Fruit fly (Drosophila melanogaster) whole organism, embryonic: Measurements from ENCODE around the gene RpL10.
A peak's percentile ranks its signal among the peaks of the same experiment; 100 is the strongest.

ENCODE experiments used
- CG10462 ChIP-seq: fragments of 200-800 bp; sonication (Bioruptor generic); optimal IDR thresholded peaks from 2 replicates; lab custom pipeline; 2016; ENCODE audit warnings: missing biosample characterization, missing genetic modification characterization
- CG11398 ChIP-seq: fragments of 200-800 bp; sonication (Bioruptor generic); optimal IDR thresholded peaks from 2 replicates; lab custom pipeline; 2016; ENCODE audit warnings: missing biosample characterization, missing genetic modification characterization
- CG12071 ChIP-seq: fragments of 200-800 bp; sonication (Bioruptor generic); optimal IDR thresholded peaks from 3 replicates; lab custom pipeline; 2018; ENCODE audit warnings: missing biosample characterization, mild to moderate bottlenecking, missing genetic modification characterization
- CG12769 ChIP-seq: fragments of 200-800 bp; sonication (Bioruptor generic); optimal IDR thresholded peaks from 2 replicates; lab custom pipeline; 2019; ENCODE audit warnings: missing biosample characterization, mild to moderate bottlenecking, missing genetic modification characterization, moderate library complexity
- CG13624 ChIP-seq: fragments of 200-800 bp; sonication (Bioruptor generic); optimal IDR thresholded peaks from 2 replicates; lab custom pipeline; 2016; ENCODE audit warnings: missing biosample characterization, missing genetic modification characterization
- CG13894 ChIP-seq: fragments of 200-800 bp; sonication (Bioruptor generic); optimal IDR thresholded peaks from 3 replicates; lab custom pipeline; 2018; ENCODE audit warnings: missing biosample characterization, mild to moderate bottlenecking, missing genetic modification characterization, moderate library complexity
- CG15011 ChIP-seq: fragments of 200-800 bp; sonication (Bioruptor generic); optimal IDR thresholded peaks from 3 replicates; lab custom pipeline; 2018; ENCODE audit warnings: missing biosample characterization, mild to moderate bottlenecking, missing genetic modification characterization
- CG1603 ChIP-seq: fragments of 200-800 bp; sonication (Bioruptor generic); optimal IDR thresholded peaks from 2 replicates; lab custom pipeline; 2019; ENCODE audit warnings: missing biosample characterization, mild to moderate bottlenecking, missing genetic modification characterization, moderate library complexity
- CG16813 ChIP-seq: fragments of 200-800 bp; sonication (Bioruptor generic); IDR thresholded peaks from 3 replicates; pipeline ENCODE4 v1.3.6; 2022; ENCODE audit warnings: missing biosample characterization, missing genetic modification characterization; ENCODE audit not compliant: partially characterized antibody
- CG17328 ChIP-seq: fragments of 200-800 bp; sonication (Bioruptor generic); IDR thresholded peaks from 2 replicates; pipeline ENCODE4 v1.3.6; 2022; ENCODE audit warnings: missing biosample characterization, missing genetic modification characterization
- CG17385 ChIP-seq: fragments of 200-800 bp; sonication (Bioruptor generic); optimal IDR thresholded peaks from 3 replicates; lab custom pipeline; 2018; ENCODE audit warnings: missing biosample characterization, mild to moderate bottlenecking, missing genetic modification characterization
- CG2889 ChIP-seq: fragments of 200-800 bp; sonication (Bioruptor generic); IDR thresholded peaks from 3 replicates; pipeline ENCODE4 v1.3.6; 2022; ENCODE audit warnings: missing biosample characterization, missing genetic modification characterization
- CG31441 ChIP-seq: fragments of 200-800 bp; sonication (Bioruptor generic); IDR thresholded peaks from 2 replicates; pipeline ENCODE4 v1.3.6; 2022; ENCODE audit warnings: missing biosample characterization, missing genetic modification characterization
- CG32772 ChIP-seq: fragments of 200-800 bp; sonication (Bioruptor generic); IDR thresholded peaks from 2 replicates; pipeline ENCODE4 v1.3.6; 2022; ENCODE audit warnings: missing biosample characterization, missing genetic modification characterization
- CG3407 ChIP-seq: fragments of 200-800 bp; sonication (Bioruptor generic); optimal IDR thresholded peaks from 2 replicates; lab custom pipeline; 2018; ENCODE audit warnings: missing biosample characterization, mild to moderate bottlenecking, missing genetic modification characterization
- CG42726 ChIP-seq: fragments of 200-800 bp; sonication (Bioruptor generic); IDR thresholded peaks from 2 replicates; pipeline ENCODE4 v1.3.6; 2022; ENCODE audit warnings: missing biosample characterization, missing genetic modification characterization; ENCODE audit not compliant: partially characterized antibody
- CG43689 ChIP-seq: fragments of 200-800 bp; sonication (Bioruptor generic); IDR thresholded peaks from 2 replicates; pipeline ENCODE4 v1.3.6; 2022; ENCODE audit warnings: missing biosample characterization, missing genetic modification characterization
- CG4424 ChIP-seq: fragments of 200-800 bp; sonication (Bioruptor generic); optimal IDR thresholded peaks from 3 replicates; lab custom pipeline; 2016; ENCODE audit warnings: missing biosample characterization, missing genetic modification characterization
- CG4854 ChIP-seq: fragments of 200-800 bp; sonication (Bioruptor generic); optimal IDR thresholded peaks from 2 replicates; lab custom pipeline; 2016; ENCODE audit warnings: missing biosample characterization, missing genetic modification characterization, inconsistent platforms
- CG7357 ChIP-seq: fragments of 200-800 bp; sonication (Bioruptor generic); IDR thresholded peaks from 3 replicates; pipeline ENCODE4 v1.3.6; 2022; ENCODE audit warnings: missing biosample characterization, missing genetic modification characterization
- CG7556 ChIP-seq: fragments of 200-800 bp; sonication (Bioruptor generic); optimal IDR thresholded peaks from 2 replicates; lab custom pipeline; 2017; ENCODE audit warnings: missing biosample characterization, mild to moderate bottlenecking, missing genetic modification characterization
- Camta ChIP-seq: fragments of 200-800 bp; sonication (Bioruptor generic); optimal IDR thresholded peaks from 2 replicates; lab custom pipeline; 2016; ENCODE audit warnings: missing biosample characterization, missing genetic modification characterization
- D ChIP-seq, 2 experiments: fragments of 200-800 bp in 1 of 2; fragments of >200 bp in 1 of 2; sonication (Bioruptor generic) in 1 of 2; optimal IDR thresholded peaks; 2 replicates in 1 of 2; 3 replicates in 1 of 2; lab custom pipeline; 2017; ENCODE audit warnings: mild to moderate bottlenecking in 1 of 2, missing biosample characterization in 1 of 2, missing genetic modification characterization in 1 of 2, missing genetic modification reagents in 1 of 2
- H2.0 ChIP-seq: fragments of 200-800 bp; sonication (Bioruptor generic); IDR thresholded peaks from 2 replicates; pipeline ENCODE4 v1.3.6; 2022; ENCODE audit warnings: missing biosample characterization, missing genetic modification characterization
- Hr78 ChIP-seq, 2 experiments: fragments of 200-800 bp in 1 of 2; fragments of >200 bp in 1 of 2; sonication (Bioruptor generic) in 1 of 2; optimal IDR thresholded peaks; 2 replicates each; lab custom pipeline; 2017 to 2019; ENCODE audit warnings: missing biosample characterization in 2 of 2, missing genetic modification characterization in 2 of 2, mild to moderate bottlenecking in 1 of 2, moderate library complexity in 1 of 2
- Hsf ChIP-seq: fragments of 200-800 bp; sonication (Bioruptor generic); optimal IDR thresholded peaks from 3 replicates; lab custom pipeline; 2016; ENCODE audit warnings: missing biosample characterization, missing genetic modification characterization
- Lhr ChIP-seq: fragments of 200-800 bp; sonication (Bioruptor generic); optimal IDR thresholded peaks from 3 replicates; lab custom pipeline; 2017; ENCODE audit warnings: mild to moderate bottlenecking, missing biosample characterization, missing genetic modification reagents, missing genetic modification characterization
- Neu2 ChIP-seq: fragments of 200-800 bp; sonication (Bioruptor generic); optimal IDR thresholded peaks from 3 replicates; lab custom pipeline; 2016; ENCODE audit warnings: missing biosample characterization, missing genetic modification characterization, borderline replicate concordance
- Oaz ChIP-seq: fragments of 200-800 bp; sonication (Bioruptor generic); IDR thresholded peaks from 2 replicates; pipeline ENCODE4 v1.3.6; 2022; ENCODE audit warnings: missing biosample characterization, missing genetic modification characterization
- Xrp1 ChIP-seq: fragments of 200-800 bp; sonication (Bioruptor generic); IDR thresholded peaks from 2 replicates; pipeline ENCODE4 v1.3.6; 2022; ENCODE audit warnings: missing biosample characterization, missing genetic modification characterization
- cg ChIP-seq: fragments of 200-800 bp; sonication (Bioruptor generic); optimal IDR thresholded peaks from 3 replicates; lab custom pipeline; 2019; ENCODE audit warnings: missing biosample characterization, mild to moderate bottlenecking, missing genetic modification characterization, moderate library complexity
- chinmo ChIP-seq: fragments of 200-800 bp; sonication (Bioruptor generic); IDR thresholded peaks from 4 replicates; pipeline ENCODE4 v1.3.6; 2022; ENCODE audit warnings: missing biosample characterization, missing genetic modification characterization; ENCODE audit not compliant: partially characterized antibody
- dysf ChIP-seq: fragments of 200-800 bp; sonication (Bioruptor generic); IDR thresholded peaks from 3 replicates; pipeline ENCODE4 v1.3.6; 2022; ENCODE audit warnings: missing biosample characterization, missing genetic modification characterization
- en ChIP-seq: fragments of 200-800 bp; sonication (Bioruptor generic); optimal IDR thresholded peaks from 2 replicates; lab custom pipeline; 2016; ENCODE audit warnings: missing biosample characterization, missing genetic modification characterization
- fd96Cb ChIP-seq: fragments of 200-800 bp; sonication (Bioruptor generic); optimal IDR thresholded peaks from 2 replicates; lab custom pipeline; 2018; ENCODE audit warnings: missing biosample characterization, mild to moderate bottlenecking, missing genetic modification characterization, moderate library complexity
- gcm2 ChIP-seq: fragments of 200-800 bp; sonication (Bioruptor generic); optimal IDR thresholded peaks from 2 replicates; lab custom pipeline; 2016; ENCODE audit warnings: missing biosample characterization, missing genetic modification characterization
- grn ChIP-seq: fragments of 200-800 bp; sonication (Bioruptor generic); optimal IDR thresholded peaks from 3 replicates; lab custom pipeline; 2017; ENCODE audit warnings: missing biosample characterization, missing genetic modification characterization
- gsb ChIP-seq: fragments of 200-800 bp; sonication (Bioruptor generic); IDR thresholded peaks from 2 replicates; pipeline ENCODE4 v1.3.6; 2022; ENCODE audit warnings: missing biosample characterization, missing genetic modification characterization
- ken ChIP-seq: fragments of 200-800 bp; sonication (Bioruptor generic); IDR thresholded peaks from 3 replicates; pipeline ENCODE4 v1.3.6; 2022; ENCODE audit warnings: missing biosample characterization, missing genetic modification characterization
- knrl ChIP-seq: fragments of 200-800 bp; sonication (Bioruptor generic); IDR thresholded peaks from 3 replicates; pipeline ENCODE4 v1.3.6; 2022; ENCODE audit warnings: missing biosample characterization, missing genetic modification characterization; ENCODE audit not compliant: partially characterized antibody
- lola ChIP-seq, 3 experiments: fragments of >200 bp in 2 of 3; fragments of 200-800 bp in 1 of 3; sonication (Bioruptor generic) in 1 of 3; optimal IDR thresholded peaks; 2 replicates each; lab custom pipeline; 2017 to 2019; ENCODE audit warnings: missing biosample characterization in 3 of 3, missing genetic modification characterization in 3 of 3, mild to moderate bottlenecking in 1 of 3, moderate library complexity in 1 of 3
- maf-S ChIP-seq: fragments of 200-800 bp; sonication (Bioruptor generic); optimal IDR thresholded peaks from 2 replicates; lab custom pipeline; 2016; ENCODE audit warnings: missing biosample characterization, missing genetic modification characterization
- otp ChIP-seq: fragments of 200-800 bp; sonication (Bioruptor generic); IDR thresholded peaks from 3 replicates; pipeline ENCODE4, ENCODE4 v1.3.6; 2022; ENCODE audit warnings: missing biosample characterization, missing genetic modification characterization
- p53 ChIP-seq: fragments of 200-800 bp; sonication (Bioruptor generic); optimal IDR thresholded peaks from 2 replicates; lab custom pipeline; 2016; ENCODE audit warnings: missing biosample characterization, missing genetic modification characterization
- pb ChIP-seq: fragments of 200-800 bp; sonication (Bioruptor generic); optimal IDR thresholded peaks from 3 replicates; lab custom pipeline; 2016; ENCODE audit warnings: missing biosample characterization, missing genetic modification characterization
- rib ChIP-seq: fragments of 200-800 bp; sonication (Bioruptor generic); IDR thresholded peaks from 2 replicates; pipeline ENCODE4 v1.3.6; 2022; ENCODE audit warnings: missing biosample characterization, missing genetic modification characterization
- so ChIP-seq: fragments of 200-800 bp; sonication (Bioruptor generic); IDR thresholded peaks from 3 replicates; pipeline ENCODE4 v1.3.6; 2022; ENCODE audit warnings: missing biosample characterization, missing genetic modification characterization
- sqz ChIP-seq: fragments of 200-800 bp; sonication (Bioruptor generic); optimal IDR thresholded peaks from 3 replicates; lab custom pipeline; 2018; ENCODE audit warnings: missing biosample characterization, mild to moderate bottlenecking, missing genetic modification characterization
- tap ChIP-seq: fragments of 200-800 bp; optimal IDR thresholded peaks from 3 replicates; lab custom pipeline; 2019; ENCODE audit warnings: missing biosample characterization, mild to moderate bottlenecking, missing genetic modification characterization, moderate library complexity
- ttk ChIP-seq: fragments of 200-800 bp; sonication (Bioruptor generic); IDR thresholded peaks from 2 replicates; pipeline ENCODE4 v2.1.2; 2022; ENCODE audit warnings: missing biosample characterization, missing genetic modification characterization
- zen ChIP-seq: fragments of 200-800 bp; sonication (Bioruptor generic); optimal IDR thresholded peaks from 3 replicates; lab custom pipeline; 2018; ENCODE audit warnings: missing biosample characterization, mild to moderate bottlenecking, missing genetic modification characterization, moderate library complexity

RpL10 gene

dm6 chr3L:23125736-23126135 lies 30.5 kb upstream of the RpL10 start, which contains the start of gene CG33217 (continued):
- TF ChIP-seq chinmo (GFP tag; lab: Robert Waterston, UW): no peak
- no peak for TF ChIP-seq H2.0 (GFP tag; lab: Robert Waterston, UW)
- no peak for TF ChIP-seq Oaz (GFP tag; lab: Robert Waterston, UW)
- TF ChIP-seq dysf (GFP tag; lab: Robert Waterston, UW): no peak
- TF ChIP-seq ttk (GFP tag; lab: Robert Waterston, UW): no peak
- peak; percentile 37; the same call in 1 of the 2 replicates for TF ChIP-seq CG31441 (GFP tag; lab: Robert Waterston, UW)
- TF ChIP-seq pb (GFP tag; lab: Kevin White, UChicago): no peak
- TF ChIP-seq CG32772 (GFP tag; lab: Robert Waterston, UW): no peak
- TF ChIP-seq Xrp1 (GFP tag; lab: Robert Waterston, UW): no peak
- peak; percentile 64 for TF ChIP-seq zen (tag; lab: Kevin White, UChicago)
- TF ChIP-seq rib (GFP tag; lab: Robert Waterston, UW): no peak
- TF ChIP-seq gsb: no peak
- no peak for TF ChIP-seq CG43689 (GFP tag; lab: Robert Waterston, UW)
- no peak for TF ChIP-seq sqz (GFP tag; lab: Kevin White, UChicago)
- no peak for TF ChIP-seq CG17385 (GFP tag; lab: Kevin White, UChicago)
- no peak for TF ChIP-seq CG7556 (GFP tag; lab: Kevin White, UChicago)
- no peak for TF ChIP-seq CG13894
- no peak for TF ChIP-seq ken (GFP tag; lab: Robert Waterston, UW)
- TF ChIP-seq CG4854 (GFP tag; lab: Kevin White, UChicago): no peak
- TF ChIP-seq CG15011 (GFP tag; lab: Kevin White, UChicago): no peak
- no peak for TF ChIP-seq CG2889 (GFP tag; lab: Robert Waterston, UW)
- TF ChIP-seq fd96Cb (tag; lab: Kevin White, UChicago): no peak
- TF ChIP-seq CG7357 (GFP tag; lab: Robert Waterston, UW): peak; percentile 96
- no peak for TF ChIP-seq Camta (GFP tag; lab: Kevin White, UChicago)
- no peak for TF ChIP-seq CG11398 (GFP tag; lab: Kevin White, UChicago)
- TF ChIP-seq en: no peak
- TF ChIP-seq Hr78 (GFP tag; optimal IDR thresholded peaks at IDR 0.05; lab: Kevin White, UChicago): no peak
- TF ChIP-seq maf-S (GFP tag; lab: Kevin White, UChicago): no peak
- no peak for TF ChIP-seq Hsf (GFP tag; lab: Kevin White, UChicago)
- TF ChIP-seq cg (GFP tag; lab: Kevin White, UChicago): no peak
- TF ChIP-seq CG4424 (GFP tag; lab: Kevin White, UChicago): no peak
- TF ChIP-seq CG3407 (GFP tag; lab: Kevin White, UChicago): no peak
- no peak for TF ChIP-seq p53 (GFP tag; lab: Kevin White, UChicago)
- peak in 1 of 3 experiments; percentile 48 for TF ChIP-seq lola (GFP tag; optimal IDR thresholded peaks at IDR 0.05; lab: Kevin White, UChicago)
- TF ChIP-seq CG12769 (tag; lab: Kevin White, UChicago): no peak
- peak; percentile 98 for TF ChIP-seq CG1603
- no peak for TF ChIP-seq so (GFP tag; lab: Robert Waterston, UW)
- no peak for TF ChIP-seq CG10462
- no peak for TF ChIP-seq CG12071 (GFP tag; lab: Kevin White, UChicago)
- TF ChIP-seq CG17328: no peak
- TF ChIP-seq CG13624 (GFP tag; lab: Kevin White, UChicago): no peak
- TF ChIP-seq CG42726 (GFP tag; lab: Robert Waterston, UW): no peak
- no peak for TF ChIP-seq D (optimal IDR thresholded peaks at IDR 0.05; lab: Kevin White, UChicago)
- TF ChIP-seq D (GFP tag; optimal IDR thresholded peaks at IDR 0.05; lab: Kevin White, UChicago): no peak
- TF ChIP-seq CG16813 (GFP tag; lab: Robert Waterston, UW): 0 out of 3 replicates have a peak, but pooled peaks have one; percentile 16
- TF ChIP-seq knrl (GFP tag; lab: Robert Waterston, UW): no peak; the same call in 2 of the 3 replicates
- no peak for TF ChIP-seq gcm2 (GFP tag; lab: Kevin White, UChicago)
- no peak for TF ChIP-seq otp (GFP tag; lab: Robert Waterston, UW)
- TF ChIP-seq tap (tag; lab: Kevin White, UChicago): no peak
- no peak for TF ChIP-seq grn (GFP tag; lab: Kevin White, UChicago)
- peak; percentile 80 for TF ChIP-seq Lhr (GFP tag; lab: Kevin White, UChicago)
- no peak for TF ChIP-seq Neu2 (GFP tag; lab: Kevin White, UChicago)
